Fruit fly (Drosophila melanogaster) whole organism, embryonic: Measurements from ENCODE around the gene velo.

Source experiments
- Atf-2 ChIP-seq: fragments of 200-800 bp; sonication (Bioruptor generic); optimal IDR thresholded peaks from 2 replicates; lab custom pipeline; 2016; ENCODE audit warnings: missing biosample characterization, missing genetic modification characterization
- B-H1 ChIP-seq: fragments of 200-800 bp; sonication (Bioruptor generic); IDR thresholded peaks from 3 replicates; pipeline ENCODE4 v1.3.6; 2022; ENCODE audit warnings: missing biosample characterization, missing genetic modification characterization
- BEAF-32 ChIP-seq: fragments of 200-800 bp; sonication (Bioruptor generic); optimal IDR thresholded peaks from 3 replicates; lab custom pipeline; 2017; ENCODE audit warnings: missing biosample characterization, missing genetic modification characterization, mild to moderate bottlenecking, moderate library complexity, missing genetic modification reagents
- Bgb ChIP-seq: fragments of 200-800 bp; sonication (Bioruptor generic); IDR thresholded peaks from 2 replicates; pipeline ENCODE4 v1.3.6; 2022; ENCODE audit warnings: missing biosample characterization, missing genetic modification characterization; ENCODE audit not compliant: partially characterized antibody
- BtbVII ChIP-seq: fragments of 200-800 bp; sonication (Bioruptor generic); optimal IDR thresholded peaks from 3 replicates; lab custom pipeline; 2017; ENCODE audit warnings: missing biosample characterization, mild to moderate bottlenecking, missing genetic modification characterization
- CG10267 ChIP-seq: fragments of 200-800 bp; sonication (Bioruptor generic); optimal IDR thresholded peaks from 2 replicates; lab custom pipeline; 2018; ENCODE audit warnings: missing biosample characterization, mild to moderate bottlenecking, missing genetic modification characterization, moderate library complexity
- CG10959 ChIP-seq: fragments of 200-800 bp; sonication (Bioruptor generic); IDR thresholded peaks from 2 replicates; pipeline ENCODE4 v1.3.6; 2022; ENCODE audit warnings: missing biosample characterization, missing genetic modification characterization
- CG11560 ChIP-seq: fragments of 200-800 bp; sonication (Bioruptor generic); IDR thresholded peaks from 3 replicates; pipeline ENCODE4 v1.3.6; 2022; ENCODE audit warnings: missing biosample characterization, missing genetic modification characterization
- CG12942 ChIP-seq: fragments of 200-800 bp; sonication (Bioruptor generic); optimal IDR thresholded peaks from 3 replicates; lab custom pipeline; 2016; ENCODE audit warnings: missing biosample characterization, missing genetic modification characterization
- CG13287 ChIP-seq: fragments of 200-800 bp; sonication (Bioruptor generic); IDR thresholded peaks from 2 replicates; pipeline ENCODE4 v1.3.6; 2022; ENCODE audit warnings: missing biosample characterization, missing genetic modification characterization; ENCODE audit not compliant: partially characterized antibody
- CG13624 ChIP-seq: fragments of 200-800 bp; sonication (Bioruptor generic); optimal IDR thresholded peaks from 2 replicates; lab custom pipeline; 2016; ENCODE audit warnings: missing biosample characterization, missing genetic modification characterization
- CG17328 ChIP-seq: fragments of 200-800 bp; sonication (Bioruptor generic); IDR thresholded peaks from 2 replicates; pipeline ENCODE4 v1.3.6; 2022; ENCODE audit warnings: missing biosample characterization, missing genetic modification characterization
- CG2129 ChIP-seq: fragments of 200-800 bp; sonication (Bioruptor generic); IDR thresholded peaks from 2 replicates; pipeline ENCODE4 v1.3.6; 2022; ENCODE audit warnings: missing biosample characterization, missing genetic modification characterization; ENCODE audit not compliant: partially characterized antibody
- CG3847 ChIP-seq: fragments of 200-800 bp; sonication (Bioruptor generic); IDR thresholded peaks from 2 replicates; pipeline ENCODE4 v1.3.6; 2022; ENCODE audit warnings: missing biosample characterization, missing genetic modification characterization
- CG3995 ChIP-seq: fragments of 200-800 bp; sonication (Bioruptor generic); optimal IDR thresholded peaks from 3 replicates; lab custom pipeline; 2016; ENCODE audit warnings: missing biosample characterization, missing genetic modification characterization
- CG4282 ChIP-seq: fragments of 200-800 bp; sonication (Bioruptor generic); optimal IDR thresholded peaks from 2 replicates; lab custom pipeline; 2016; ENCODE audit warnings: missing biosample characterization, missing genetic modification characterization
- CG4360 ChIP-seq: fragments of 200-800 bp; sonication (Bioruptor generic); IDR thresholded peaks from 2 replicates; pipeline ENCODE4 v1.3.6; 2022; ENCODE audit warnings: missing biosample characterization, missing genetic modification characterization
- CG43689 ChIP-seq: fragments of 200-800 bp; sonication (Bioruptor generic); IDR thresholded peaks from 2 replicates; pipeline ENCODE4 v1.3.6; 2022; ENCODE audit warnings: missing biosample characterization, missing genetic modification characterization
- CG4730 ChIP-seq: fragments of 200-800 bp; sonication (Bioruptor generic); IDR thresholded peaks from 2 replicates; pipeline ENCODE4 v1.3.6; 2022; ENCODE audit warnings: missing biosample characterization, missing genetic modification characterization
- CG6654 ChIP-seq: fragments of 200-800 bp; sonication (Bioruptor generic); optimal IDR thresholded peaks from 2 replicates; lab custom pipeline; 2017; ENCODE audit warnings: missing biosample characterization, mild to moderate bottlenecking, missing genetic modification characterization
- CG6683 ChIP-seq: fragments of 200-800 bp; sonication (Bioruptor generic); optimal IDR thresholded peaks from 2 replicates; lab custom pipeline; 2017; ENCODE audit warnings: missing biosample characterization, mild to moderate bottlenecking, missing genetic modification characterization, missing genetic modification reagents
- CG6791 ChIP-seq: fragments of 200-800 bp; sonication (Bioruptor generic); IDR thresholded peaks from 3 replicates; pipeline ENCODE4 v1.3.6; 2022; ENCODE audit warnings: missing biosample characterization, missing genetic modification characterization; ENCODE audit not compliant: partially characterized antibody
- CG8765 ChIP-seq: fragments of 200-800 bp; sonication (Bioruptor generic); IDR thresholded peaks from 2 replicates; pipeline ENCODE4 v1.3.6; 2022; ENCODE audit warnings: missing biosample characterization, missing genetic modification characterization
- CG8944 ChIP-seq: fragments of 200-800 bp; sonication (Bioruptor generic); optimal IDR thresholded peaks from 3 replicates; lab custom pipeline; 2016; ENCODE audit warnings: missing biosample characterization, missing genetic modification characterization
- CG9727 ChIP-seq: fragments of 200-800 bp; sonication (Bioruptor generic); optimal IDR thresholded peaks from 3 replicates; lab custom pipeline; 2017; ENCODE audit warnings: missing biosample characterization, mild to moderate bottlenecking, missing genetic modification characterization
- Dfd ChIP-seq, 2 experiments: fragments of >200 bp; optimal IDR thresholded peaks; 2 replicates each; lab custom pipeline; 2017; ENCODE audit warnings: missing biosample characterization in 2 of 2, missing genetic modification characterization in 2 of 2
- Dll ChIP-seq: fragments of 200-800 bp; sonication (Bioruptor generic); IDR thresholded peaks from 4 replicates; pipeline ENCODE4 v1.3.6; 2022; ENCODE audit warnings: missing biosample characterization, missing genetic modification characterization; ENCODE audit not compliant: partially characterized antibody
- H2.0 ChIP-seq: fragments of 200-800 bp; sonication (Bioruptor generic); IDR thresholded peaks from 2 replicates; pipeline ENCODE4 v1.3.6; 2022; ENCODE audit warnings: missing biosample characterization, missing genetic modification characterization
- MESR4 ChIP-seq: fragments of 200-800 bp; sonication (Bioruptor generic); optimal IDR thresholded peaks from 2 replicates; lab custom pipeline; 2018; ENCODE audit warnings: missing biosample characterization, mild to moderate bottlenecking, missing genetic modification characterization, moderate library complexity
- Med ChIP-seq: fragments of 200-800 bp; sonication (Bioruptor generic); peaks from one replicate; lab custom pipeline; 2016; ENCODE audit warnings: missing biosample characterization, missing genetic modification characterization, mild to moderate bottlenecking, inconsistent platforms, moderate library complexity
- NC2α ChIP-seq: fragments of 200-800 bp; sonication (Bioruptor generic); optimal IDR thresholded peaks from 2 replicates; lab custom pipeline; 2016; ENCODE audit warnings: missing biosample characterization, missing genetic modification characterization
- Oaz ChIP-seq: fragments of 200-800 bp; sonication (Bioruptor generic); IDR thresholded peaks from 2 replicates; pipeline ENCODE4 v1.3.6; 2022; ENCODE audit warnings: missing biosample characterization, missing genetic modification characterization
- Pdp1 ChIP-seq, 2 experiments: fragments of 200-800 bp; sonication (Bioruptor generic); optimal IDR thresholded peaks; 3 replicates each; lab custom pipeline; 2016; ENCODE audit warnings: missing biosample characterization in 2 of 2, missing genetic modification characterization in 2 of 2, mild to moderate bottlenecking in 1 of 2, moderate library complexity in 1 of 2
- Sin3A ChIP-seq: fragments of >200 bp; optimal IDR thresholded peaks from 2 replicates; lab custom pipeline; 2018
- Sox102F ChIP-seq: fragments of 200-800 bp; sonication (Bioruptor generic); optimal IDR thresholded peaks from 2 replicates; lab custom pipeline; 2018; ENCODE audit warnings: missing biosample characterization, mild to moderate bottlenecking, missing genetic modification characterization, moderate library complexity
- Spps ChIP-seq: fragments of 200-800 bp; sonication (Bioruptor generic); optimal IDR thresholded peaks from 2 replicates; lab custom pipeline; 2018; ENCODE audit warnings: missing biosample characterization, mild to moderate bottlenecking, missing genetic modification characterization
- Stat92E ChIP-seq, 3 experiments: fragments of >200 bp in 2 of 3; fragments of 200-800 bp in 1 of 3; sonication (Bioruptor generic) in 1 of 3; optimal IDR thresholded peaks; 2 replicates each; lab custom pipeline; 2017 to 2019; ENCODE audit warnings: missing biosample characterization in 3 of 3, missing genetic modification characterization in 3 of 3, mild to moderate bottlenecking in 1 of 3, moderate library complexity in 1 of 3
- ash1 ChIP-seq: fragments of 200-800 bp; sonication (Bioruptor generic); optimal IDR thresholded peaks from 2 replicates; lab custom pipeline; 2018; ENCODE audit warnings: missing biosample characterization, mild to moderate bottlenecking, missing genetic modification characterization
- fru ChIP-seq: fragments of >200 bp; optimal IDR thresholded peaks from 2 replicates; lab custom pipeline; 2017
- insv ChIP-seq, 2 experiments: fragments of 200-800 bp; sonication (Bioruptor generic); optimal IDR thresholded peaks; 3 replicates each; lab custom pipeline; 2016 to 2018; ENCODE audit warnings: missing biosample characterization in 2 of 2, missing genetic modification characterization in 2 of 2
- pho ChIP-seq: fragments of 200-800 bp; sonication (Bioruptor generic); optimal IDR thresholded peaks from 2 replicates; lab custom pipeline; 2016; ENCODE audit warnings: missing biosample characterization, missing genetic modification characterization
- psq ChIP-seq: fragments of 200-800 bp; sonication (Bioruptor generic); optimal IDR thresholded peaks from 2 replicates; lab custom pipeline; 2017; ENCODE audit warnings: missing biosample characterization, missing genetic modification characterization
- pzg ChIP-seq: fragments of 200-800 bp; sonication (Bioruptor generic); optimal IDR thresholded peaks from 3 replicates; lab custom pipeline; 2018; ENCODE audit warnings: missing biosample characterization, mild to moderate bottlenecking, missing genetic modification characterization, moderate library complexity
- row ChIP-seq: fragments of 200-800 bp; sonication (Bioruptor generic); IDR thresholded peaks from 3 replicates; pipeline ENCODE4 v1.3.6; 2022; ENCODE audit warnings: missing biosample characterization, missing genetic modification characterization
- slp2 ChIP-seq: fragments of 200-800 bp; sonication (Bioruptor generic); optimal IDR thresholded peaks from 2 replicates; lab custom pipeline; 2016; ENCODE audit warnings: missing biosample characterization, missing genetic modification characterization
- stwl ChIP-seq: fragments of 200-800 bp; sonication (Bioruptor generic); optimal IDR thresholded peaks from 3 replicates; lab custom pipeline; 2018; ENCODE audit warnings: missing biosample characterization, mild to moderate bottlenecking, missing genetic modification characterization, moderate library complexity
- tin ChIP-seq: fragments of 200-800 bp; sonication (Bioruptor generic); optimal IDR thresholded peaks from 3 replicates; lab custom pipeline; 2016; ENCODE audit warnings: missing biosample characterization, missing genetic modification characterization
- trem ChIP-seq: fragments of 200-800 bp; optimal IDR thresholded peaks from 3 replicates; lab custom pipeline; 2019; ENCODE audit warnings: missing biosample characterization, mild to moderate bottlenecking, missing genetic modification characterization, moderate library complexity
- tx ChIP-seq: fragments of 200-800 bp; sonication (Bioruptor generic); optimal IDR thresholded peaks from 2 replicates; lab custom pipeline; 2016; ENCODE audit warnings: missing biosample characterization, missing genetic modification characterization

The velo gene

dm6 chr3L:6756197-6756736, 3.7 kb upstream of the velo start, which contains the start of gene Ist1 (continued):
- TF ChIP-seq CG13287 (GFP tag; lab: Robert Waterston, UW) (peak; percentile 29; the same call in 1 of the 2 replicates), MESR4 (peak; percentile 90), BEAF-32 (peak; percentile 16), CG43689 (GFP tag; lab: Robert Waterston, UW) (no peak), CG8765 (GFP tag; lab: Robert Waterston, UW) (no peak), Med (GFP tag; lab: Kevin White, UChicago) (peak; percentile 36), Stat92E (GFP tag; optimal IDR thresholded peaks at IDR 0.05; lab: Kevin White, UChicago) (peak in 1 of 3 experiments; percentile 14), row (peak; percentile 43; the same call in 1 of the 3 replicates), pzg (GFP tag; lab: Kevin White, UChicago) (peak; percentile 51), stwl (tag; lab: Kevin White, UChicago) (peak; percentile 50), insv (GFP tag; optimal IDR thresholded peaks at IDR 0.05; lab: Kevin White, UChicago) (no peak), CG6654 (no peak), Sin3A (lab: Kevin White, UChicago) (peak; percentile 29), CG8944 (GFP tag; lab: Kevin White, UChicago) (no peak)

- TF ChIP-seq CG4282 (GFP tag; lab: Kevin White, UChicago) (no peak), CG6791 (GFP tag; lab: Robert Waterston, UW) (0 out of 3 replicates have a peak, but pooled peaks have one; percentile 7), tin (GFP tag; lab: Kevin White, UChicago) (no peak), CG3847 (no peak), Sox102F (GFP tag; lab: Kevin White, UChicago) (no peak), CG12942 (GFP tag; lab: Kevin White, UChicago) (no peak), CG4730 (GFP tag; lab: Robert Waterston, UW) (no peak), fru (no peak), CG4360 (GFP tag; lab: Robert Waterston, UW) (peak; percentile 46; the same call in 1 of the 2 replicates), CG10267 (tag; lab: Kevin White, UChicago) (no peak), Dfd (GFP tag; optimal IDR thresholded peaks at IDR 0.05; lab: Kevin White, UChicago) (peak in 1 of 2 experiments; percentile 93), Atf-2 (GFP tag; lab: Kevin White, UChicago) (no peak), slp2 (GFP tag; lab: Kevin White, UChicago) (no peak), CG9727 (GFP tag; lab: Kevin White, UChicago) (no peak)
Observed at dm6 chr3L:6750835-6751234, 1.7 kb downstream of the velo start.

dm6 chr3L:6747127-6747526, 5.4 kb downstream of the velo start:
- TF ChIP-seq CG10959 (no peak), pho (no peak), psq (GFP tag; lab: Kevin White, UChicago) (peak; percentile 85), CG2129 (no peak), Dll (no peak), Pdp1 (GFP tag; optimal IDR thresholded peaks at IDR 0.05; lab: Kevin White, UChicago) (peak in 1 of 2 experiments; percentile 57), Bgb (GFP tag; lab: Robert Waterston, UW) (peak; percentile 58; the same call in 1 of the 2 replicates), CG17328 (GFP tag; lab: Robert Waterston, UW) (peak; percentile 47; the same call in 1 of the 2 replicates), CG3995 (GFP tag; lab: Kevin White, UChicago) (peak; percentile 50), CG13624 (GFP tag; lab: Kevin White, UChicago) (peak; percentile 52), ash1 (GFP tag; lab: Kevin White, UChicago) (no peak), B-H1 (GFP tag; lab: Robert Waterston, UW) (no peak; the same call in 2 of the 3 replicates), CG11560 (tag; lab: Robert Waterston, UW) (no peak), tx (GFP tag; lab: Kevin White, UChicago) (peak; percentile 8), Spps (tag; lab: Kevin White, UChicago) (no peak), BtbVII (no peak), CG8944 (GFP tag; lab: Kevin White, UChicago) (peak; percentile 48), CG6683 (GFP tag; lab: Kevin White, UChicago) (no peak), trem (tag; lab: Kevin White, UChicago) (peak; percentile 56), NC2α (GFP tag; lab: Kevin White, UChicago) (peak; percentile 39), Oaz (GFP tag; lab: Robert Waterston, UW) (no peak), H2.0 (no peak)
